Worm (Caenorhabditis elegans) whole organism, L4 larva: ENCODE measurements around the gene R06F6.12.

Experiments
- D1046.2 ChIP-seq: fragments of 200-800 bp; sonication (Bioruptor generic); IDR thresholded peaks from 2 replicates; pipeline ENCODE4 v1.3.6; 2022; ENCODE audit warnings: missing genetic modification characterization, missing compliant biosample characterization
- F37D6.2 ChIP-seq: sonication (generic microtip); optimal IDR thresholded peaks from 2 replicates; lab custom pipeline; 2016; ENCODE audit warnings: mild to moderate bottlenecking, missing genetic modification characterization, missing compliant biosample characterization
- F44E2.7 ChIP-seq: fragments of 200-800 bp; sonication (Bioruptor generic); IDR thresholded peaks from 2 replicates; pipeline ENCODE4 v2.1.2; 2022; ENCODE audit warnings: missing genetic modification characterization, missing compliant biosample characterization
- F49E8.2 ChIP-seq: sonication (generic microtip); optimal IDR thresholded peaks from 2 replicates; lab custom pipeline; 2016; ENCODE audit warnings: missing compliant biosample characterization, mild to moderate bottlenecking, missing genetic modification characterization, borderline replicate concordance
- R02D3.7 ChIP-seq: fragments of 150-350 bp; sonication (generic microtip); optimal IDR thresholded peaks from 3 replicates; lab custom pipeline; 2014; ENCODE audit warnings: missing biosample characterization, missing genetic modification characterization
- T20F7.1 ChIP-seq: fragments of 200-800 bp; sonication (Bioruptor generic); optimal IDR thresholded peaks from 2 replicates; lab custom pipeline; 2018; ENCODE audit warnings: mild to moderate bottlenecking, missing genetic modification characterization, missing compliant biosample characterization
- Y48G9A.11 ChIP-seq: fragments of 200-800 bp; sonication (Bioruptor generic); IDR thresholded peaks from 2 replicates; pipeline ENCODE4 v1.3.6; 2022; ENCODE audit warnings: missing genetic modification reagents, missing genetic modification characterization, missing compliant biosample characterization
- Y5F2A.4 ChIP-seq: fragments of 200-800 bp; sonication (Bioruptor generic); optimal IDR thresholded peaks from 2 replicates; lab custom pipeline; 2018; ENCODE audit warnings: mild to moderate bottlenecking, missing genetic modification characterization, missing compliant biosample characterization
- ZK546.5 ChIP-seq, 2 experiments: sonication (generic microtip); optimal IDR thresholded peaks; 2 replicates each; lab custom pipeline; 2017; ENCODE audit warnings: missing biosample characterization in 2 of 2, missing genetic modification characterization in 2 of 2
- aly-2 ChIP-seq: sonication (generic microtip); optimal IDR thresholded peaks from 2 replicates; lab custom pipeline; 2018; ENCODE audit warnings: missing biosample characterization, missing genetic modification characterization
- arid-1 ChIP-seq: fragments of 200-800 bp; sonication (Bioruptor generic); conservative IDR thresholded peaks from 2 replicates; pipeline ENCODE4 v1.3.6; 2022; ENCODE audit warnings: missing genetic modification reagents, missing genetic modification characterization, missing compliant biosample characterization
- attf-4 ChIP-seq: sonication (generic microtip); optimal IDR thresholded peaks from 3 replicates; lab custom pipeline; 2017; ENCODE audit warnings: missing biosample characterization, missing genetic modification characterization
- ceh-20 ChIP-seq: fragments of 200-800 bp; sonication (Bioruptor generic); IDR thresholded peaks from 2 replicates; pipeline ENCODE4 v1.3.6; 2022; ENCODE audit warnings: missing genetic modification reagents, missing genetic modification characterization, missing compliant biosample characterization
- ceh-28 ChIP-seq: fragments of 150-350 bp; optimal IDR thresholded peaks from 2 replicates; lab custom pipeline; 2014; ENCODE audit warnings: missing biosample characterization, missing genetic modification reagents, missing genetic modification characterization
- ceh-62 ChIP-seq: sonication (generic microtip); optimal IDR thresholded peaks from 2 replicates; lab custom pipeline; 2017; ENCODE audit warnings: missing biosample characterization, missing genetic modification characterization
- cey-2 ChIP-seq: sonication (generic microtip); optimal IDR thresholded peaks from 3 replicates; lab custom pipeline; 2017; ENCODE audit warnings: missing genetic modification characterization, mild to moderate bottlenecking, missing compliant biosample characterization, antibody characterized with exemption, borderline replicate concordance; ENCODE audit not compliant: insufficient read depth
- daf-16 ChIP-seq, 3 experiments: sonication (generic microtip); optimal IDR thresholded peaks; 2 replicates each; lab custom pipeline; 2016 to 2017; ENCODE audit warnings: missing genetic modification characterization in 3 of 3, missing genetic modification reagents in 3 of 3, mild to moderate bottlenecking in 2 of 3, missing compliant biosample characterization in 2 of 3, missing biosample characterization in 1 of 3, moderate library complexity in 1 of 3
- daf-19 ChIP-seq: fragments of 200-800 bp; sonication (Bioruptor generic); conservative IDR thresholded peaks from 2 replicates; pipeline ENCODE4 v1.3.6; 2022; ENCODE audit warnings: missing genetic modification characterization, missing compliant biosample characterization
- dmd-9 ChIP-seq: fragments of 200-800 bp; sonication (Bioruptor generic); IDR thresholded peaks from 2 replicates; pipeline ENCODE4 v1.3.6; 2022; ENCODE audit warnings: missing genetic modification reagents, missing genetic modification characterization, missing compliant biosample characterization
- duxl-1 ChIP-seq: sonication (generic microtip); optimal IDR thresholded peaks from 2 replicates; lab custom pipeline; 2016; ENCODE audit warnings: mild to moderate bottlenecking, missing genetic modification characterization, moderate library complexity, missing compliant biosample characterization; ENCODE audit not compliant: poor library complexity
- fos-1 ChIP-seq: fragments of 150-350 bp; optimal IDR thresholded peaks from 2 replicates; lab custom pipeline; 2014; ENCODE audit warnings: missing biosample characterization, missing genetic modification characterization
- hif-1 ChIP-seq, 2 experiments: sonication (generic microtip); optimal IDR thresholded peaks; 2 replicates each; lab custom pipeline; 2016 to 2017; ENCODE audit warnings: missing compliant biosample characterization in 2 of 2, missing genetic modification characterization in 2 of 2, missing genetic modification reagents in 2 of 2, missing genotype in 2 of 2, mild to moderate bottlenecking in 1 of 2
- hlh-30 ChIP-seq: sonication (generic microtip); optimal IDR thresholded peaks from 2 replicates; lab custom pipeline; 2017; ENCODE audit warnings: antibody characterized with exemption, mild to moderate bottlenecking, missing genetic modification characterization, missing compliant biosample characterization; ENCODE audit not compliant: insufficient read depth
- jun-1 ChIP-seq: fragments of 150-350 bp; optimal IDR thresholded peaks from 2 replicates; lab custom pipeline; 2014; ENCODE audit warnings: missing biosample characterization, missing genetic modification reagents, missing genetic modification characterization
- lin-15B ChIP-seq: fragments of 150-350 bp; sonication (generic microtip); optimal IDR thresholded peaks from 3 replicates; lab custom pipeline; 2014; ENCODE audit warnings: missing biosample characterization, missing genetic modification characterization
- lsy-2 ChIP-seq, 2 experiments: fragments of 150-350 bp in 1 of 2; sonication (generic microtip) in 1 of 2; optimal IDR thresholded peaks; 2 replicates each; lab custom pipeline; 2014 to 2017; ENCODE audit warnings: missing biosample characterization in 2 of 2, missing genetic modification characterization in 2 of 2
- madf-9 ChIP-seq: fragments of 200-800 bp; sonication (Bioruptor generic); conservative IDR thresholded peaks from 2 replicates; pipeline ENCODE4 v1.3.6; 2022; ENCODE audit warnings: missing genetic modification reagents, missing genetic modification characterization, missing compliant biosample characterization
- mdt-29 ChIP-seq: fragments of 200-800 bp; sonication (Bioruptor generic); IDR thresholded peaks from 2 replicates; pipeline ENCODE4 v1.3.6; 2022; ENCODE audit warnings: missing genetic modification reagents, missing genetic modification characterization, missing compliant biosample characterization
- mxl-2 ChIP-seq: fragments of 200-800 bp; sonication (Bioruptor generic); conservative IDR thresholded peaks from 2 replicates; pipeline ENCODE4 v1.3.6; 2022; ENCODE audit warnings: missing genetic modification reagents, missing genetic modification characterization, missing compliant biosample characterization
- mxl-3 ChIP-seq: fragments of 200-800 bp; sonication (Bioruptor generic); optimal IDR thresholded peaks from 2 replicates; lab custom pipeline; 2018; ENCODE audit warnings: mild to moderate bottlenecking, missing genetic modification characterization, missing compliant biosample characterization
- nhr-111 ChIP-seq: fragments of 200-800 bp; sonication (Bioruptor generic); optimal IDR thresholded peaks from 2 replicates; lab custom pipeline; 2018; ENCODE audit warnings: mild to moderate bottlenecking, missing genetic modification characterization, missing compliant biosample characterization
- nhr-28 ChIP-seq: fragments of 150-350 bp; optimal IDR thresholded peaks from 2 replicates; lab custom pipeline; 2014; ENCODE audit warnings: missing biosample characterization, missing genetic modification characterization
- nhr-48 ChIP-seq: sonication (generic microtip); optimal IDR thresholded peaks from 2 replicates; lab custom pipeline; 2016; ENCODE audit warnings: mild to moderate bottlenecking, missing genetic modification characterization, missing compliant biosample characterization
- nhr-6 ChIP-seq: fragments of 150-350 bp; optimal IDR thresholded peaks from 2 replicates; lab custom pipeline; 2014; ENCODE audit warnings: missing biosample characterization, missing genetic modification characterization
- nhr-76 ChIP-seq: fragments of 150-350 bp; optimal IDR thresholded peaks from 2 replicates; lab custom pipeline; 2014; ENCODE audit warnings: missing biosample characterization, missing genetic modification characterization
- nhr-77 ChIP-seq: fragments of 150-350 bp; optimal IDR thresholded peaks from 2 replicates; lab custom pipeline; 2014; ENCODE audit warnings: missing biosample characterization, missing genetic modification characterization
- pqm-1 ChIP-seq: sonication (generic microtip); optimal IDR thresholded peaks from 2 replicates; lab custom pipeline; 2017; ENCODE audit warnings: missing biosample characterization, missing genetic modification characterization
- rbr-2 ChIP-seq: sonication (generic microtip); optimal IDR thresholded peaks from 2 replicates; lab custom pipeline; 2016; ENCODE audit warnings: missing genotype, missing genetic modification characterization, missing compliant biosample characterization
- saeg-2 ChIP-seq: fragments of 200-800 bp; sonication (Bioruptor generic); IDR thresholded peaks from 2 replicates; pipeline ENCODE4 v1.3.6; 2022; ENCODE audit warnings: missing genetic modification reagents, missing genetic modification characterization, missing compliant biosample characterization
- sdz-12 ChIP-seq: fragments of 200-800 bp; sonication (Bioruptor generic); optimal IDR thresholded peaks from 2 replicates; lab custom pipeline; 2018; ENCODE audit warnings: mild to moderate bottlenecking, missing genetic modification characterization, missing compliant biosample characterization
- set-16 ChIP-seq: fragments of 200-800 bp; sonication (Bioruptor generic); IDR thresholded peaks from 2 replicates; pipeline ENCODE4 v1.3.6; 2022; ENCODE audit warnings: missing genetic modification reagents, missing genetic modification characterization, missing compliant biosample characterization
- skn-1 ChIP-seq: fragments of 150-350 bp; optimal IDR thresholded peaks from 2 replicates; lab custom pipeline; 2014; ENCODE audit warnings: missing biosample characterization, missing genetic modification characterization
- snpc-1.2 ChIP-seq: fragments of 200-800 bp; sonication (Bioruptor generic); IDR thresholded peaks from 2 replicates; pipeline ENCODE4 v1.3.6; 2022; ENCODE audit warnings: missing genetic modification reagents, missing genetic modification characterization, missing compliant biosample characterization
- spr-1 ChIP-seq: sonication (generic microtip); optimal IDR thresholded peaks from 2 replicates; lab custom pipeline; 2016; ENCODE audit warnings: mild to moderate bottlenecking, missing genetic modification characterization, missing compliant biosample characterization
- tra-1 ChIP-seq: fragments of 200-800 bp; sonication (Bioruptor generic); IDR thresholded peaks from 2 replicates; pipeline ENCODE4 v1.3.6; 2022; ENCODE audit warnings: missing genetic modification reagents, missing genetic modification characterization, missing compliant biosample characterization
- unc-62 ChIP-seq, 3 experiments: fragments of 150-350 bp in 1 of 3; sonication (generic microtip); optimal IDR thresholded peaks in 2 of 3; peaks in 1 of 3; 1 replicate in 1 of 3; 2 replicates in 2 of 3; lab custom pipeline; 2014 to 2017; ENCODE audit warnings: missing biosample characterization in 3 of 3, missing genetic modification characterization in 3 of 3, missing genetic modification reagents in 3 of 3, missing genotype in 1 of 3
- zfp-2 ChIP-seq: sonication (generic microtip); optimal IDR thresholded peaks from 2 replicates; lab custom pipeline; 2016; ENCODE audit warnings: mild to moderate bottlenecking, missing genetic modification characterization, missing compliant biosample characterization
- zfp-3 ChIP-seq: fragments of 200-800 bp; sonication (Bioruptor generic); conservative IDR thresholded peaks from 2 replicates; pipeline ENCODE4 v1.3.6; 2022; ENCODE audit warnings: missing genetic modification reagents, missing genetic modification characterization, missing compliant biosample characterization
- zip-2 ChIP-seq: fragments of 150-350 bp; optimal IDR thresholded peaks from 2 replicates; lab custom pipeline; 2014; ENCODE audit warnings: missing biosample characterization, missing genetic modification characterization
- ztf-11 ChIP-seq: fragments of 150-350 bp; optimal IDR thresholded peaks from 2 replicates; lab custom pipeline; 2014; ENCODE audit warnings: missing biosample characterization, missing genetic modification characterization
- ztf-7 ChIP-seq: fragments of 150-350 bp; optimal IDR thresholded peaks from 2 replicates; lab custom pipeline; 2014; ENCODE audit warnings: missing biosample characterization, missing genetic modification characterization

R06F6.12 gene

ce11 chrII:10872541-10872940 is 48.7 kb upstream of the R06F6.12 start, which contains the start of the genes cyn-4 and copz-1 (continued):
- no peak for TF ChIP-seq mxl-3
- TF ChIP-seq zfp-2 (tag; lab: Kevin White, UChicago), result no peak
- no peak for TF ChIP-seq ztf-11 (tag; lab: Kevin White, UChicago)
- TF ChIP-seq mxl-2 (GFP tag; lab: Robert Waterston, UW), result no peak
- no peak for TF ChIP-seq nhr-48 (tag; lab: Kevin White, UChicago)
- TF ChIP-seq cey-2 (tag; lab: Kevin White, UChicago), result no peak
- no peak for TF ChIP-seq jun-1 (tag; lab: Kevin White, UChicago)
- TF ChIP-seq zfp-3 (GFP tag; lab: Robert Waterston, UW), result no peak
- TF ChIP-seq unc-62 (GFP tag; optimal IDR thresholded peaks at IDR 0.05 in 1 of 2; lab: Kevin White, UChicago), result no peak
- no peak for TF ChIP-seq unc-62 (tag; optimal IDR thresholded peaks at IDR 0.05; lab: Kevin White, UChicago)
- no peak for TF ChIP-seq nhr-111
- no peak for TF ChIP-seq aly-2 (tag; lab: Kevin White, UChicago)
- TF ChIP-seq nhr-77 (tag; lab: Kevin White, UChicago), result peak; percentile 3
- no peak for TF ChIP-seq tra-1 (GFP tag; lab: Robert Waterston, UW)
- peak; percentile 40; the same call in 1 of the 2 replicates for TF ChIP-seq arid-1 (GFP tag; lab: Robert Waterston, UW)
- TF ChIP-seq duxl-1 (tag; lab: Kevin White, UChicago), result peak; percentile 50
- no peak for TF ChIP-seq D1046.2 (GFP tag; lab: Robert Waterston, UW)
- no peak for TF ChIP-seq ceh-28 (tag; lab: Kevin White, UChicago)
- TF ChIP-seq Y48G9A.11 (GFP tag; lab: Robert Waterston, UW), result no peak
- no peak for TF ChIP-seq ceh-20 (GFP tag; lab: Robert Waterston, UW)
- no peak for TF ChIP-seq ZK546.5 (tag; optimal IDR thresholded peaks at IDR 0.05; lab: Kevin White, UChicago)
- TF ChIP-seq dmd-9 (GFP tag; lab: Robert Waterston, UW), result no peak
- no peak for TF ChIP-seq daf-16 (GFP tag; optimal IDR thresholded peaks at IDR 0.05; lab: Kevin White, UChicago)
- peak; percentile 51 for TF ChIP-seq daf-16 (tag; optimal IDR thresholded peaks at IDR 0.05; lab: Kevin White, UChicago)
- no peak for TF ChIP-seq F49E8.2 (tag; lab: Kevin White, UChicago)
- peak; percentile 69 for TF ChIP-seq rbr-2
- TF ChIP-seq madf-9 (GFP tag; lab: Robert Waterston, UW), result no peak
- peak; percentile 10 for TF ChIP-seq spr-1 (tag; lab: Kevin White, UChicago)
- TF ChIP-seq snpc-1.2, result no peak
- TF ChIP-seq saeg-2 (GFP tag; lab: Robert Waterston, UW), result no peak
- peak; percentile 66 for TF ChIP-seq nhr-6 (tag; lab: Kevin White, UChicago)
- TF ChIP-seq skn-1 (tag; lab: Kevin White, UChicago), result no peak
- no peak for TF ChIP-seq fos-1 (tag; lab: Kevin White, UChicago)
- TF ChIP-seq nhr-76 (tag; lab: Kevin White, UChicago), result no peak
- peak; percentile 23 for TF ChIP-seq F37D6.2 (tag; lab: Kevin White, UChicago)
- no peak for TF ChIP-seq lin-15B (tag; lab: Kevin White, UChicago)
- no peak for TF ChIP-seq pqm-1 (tag; lab: Kevin White, UChicago)
- TF ChIP-seq hif-1 (tag; optimal IDR thresholded peaks at IDR 0.05; lab: Kevin White, UChicago), result peak in 1 of 2 experiments; percentile 88
- TF ChIP-seq sdz-12, result no peak
- TF ChIP-seq zip-2 (tag; lab: Kevin White, UChicago), result no peak
- no peak for TF ChIP-seq attf-4
- peak; percentile 92 for TF ChIP-seq R02D3.7
- TF ChIP-seq hlh-30 (tag; lab: Kevin White, UChicago), result peak; percentile 80
- no peak for TF ChIP-seq F44E2.7
- TF ChIP-seq nhr-28 (tag; lab: Kevin White, UChicago), result peak; percentile 50
- no peak for TF ChIP-seq mdt-29 (GFP tag; lab: Robert Waterston, UW)
- TF ChIP-seq ceh-62, result no peak
- no peak for TF ChIP-seq Y5F2A.4
- no peak for TF ChIP-seq set-16 (GFP tag; lab: Robert Waterston, UW)
- TF ChIP-seq ztf-7 (tag; lab: Kevin White, UChicago), result no peak
- no peak for TF ChIP-seq daf-19 (GFP tag; lab: Robert Waterston, UW)
- peak; percentile 50 to 94 for TF ChIP-seq lsy-2 (tag; optimal IDR thresholded peaks at IDR 0.05; lab: Kevin White, UChicago)
- peak; percentile 35 for TF ChIP-seq T20F7.1 (GFP tag; lab: Kevin White, UChicago)
